Worm (Caenorhabditis elegans): ENCODE data around the gene idpp-11.
A peak's percentile ranks its signal among the peaks of the same experiment; 100 is the strongest.

Gene idpp-11

DNA sequence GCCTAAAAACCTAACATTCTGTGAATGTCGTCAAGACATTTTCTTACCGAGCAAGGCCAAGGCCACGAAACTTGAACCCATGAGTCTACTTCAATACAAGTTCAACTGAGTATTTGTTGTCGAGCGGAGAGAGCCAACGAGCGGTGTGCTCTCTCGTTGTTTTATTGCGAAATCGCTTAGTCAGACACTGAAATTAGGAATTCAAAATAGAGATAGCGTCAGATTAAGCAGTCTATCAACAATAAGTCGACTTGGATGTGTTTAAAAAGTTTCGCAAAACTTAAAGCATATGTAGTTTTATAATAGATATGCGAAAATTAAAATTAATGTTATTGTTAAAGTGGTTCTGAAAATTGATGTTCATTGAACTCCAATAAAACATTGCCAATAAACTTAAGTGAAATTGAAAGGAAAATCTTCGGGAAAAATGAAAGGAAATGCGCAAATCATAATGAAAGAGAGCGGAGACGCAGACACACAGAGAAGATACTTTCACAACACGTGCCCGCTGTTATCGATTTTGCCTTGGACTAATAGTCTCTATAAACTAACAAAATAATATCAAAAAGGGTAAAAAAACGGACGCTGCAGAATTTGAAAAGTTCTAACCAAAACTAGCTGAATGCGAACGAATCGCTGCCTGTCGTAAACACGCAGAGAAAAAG, 48.8 kb upstream of the idpp-11 start, which contains the start of gene ZK154.6 (continued):
- TF ChIP-seq efl-1 (optimal IDR thresholded peaks at IDR 0.05) (peak in 1 of 2 experiments; percentile 18), efl-1 (GFP tag; optimal IDR thresholded peaks at IDR 0.05 in 1 of 2) (peak; percentile 26 to 82), unc-30 (tag; optimal IDR thresholded peaks at IDR 0.05) (no peak), ceh-82 (tag; optimal IDR thresholded peaks at IDR 0.05) (no peak), xbp-1 (tag; optimal IDR thresholded peaks at IDR 0.05) (peak; percentile 37), jun-1 (tag; optimal IDR thresholded peaks at IDR 0.05) (no peak), ces-1 (GFP tag; optimal IDR thresholded peaks at IDR 0.05) (no peak), rnt-1 (tag; optimal IDR thresholded peaks at IDR 0.05) (peak; percentile 20), nhr-84 (tag; optimal IDR thresholded peaks at IDR 0.05) (no peak), snu-23 (GFP tag; optimal IDR thresholded peaks at IDR 0.05) (peak; percentile 61), nhr-19 (GFP tag; conservative IDR thresholded peaks at IDR 0.05) (0 out of 2 replicates have a peak, but pooled peaks have one; percentile 27), lin-14 (GFP tag; optimal IDR thresholded peaks at IDR 0.05) (peak; percentile 66), pag-3 (tag; optimal IDR thresholded peaks at IDR 0.05; ENCODE audit: borderline replicate concordance, insufficient read depth) (no peak), nhr-47 (tag; optimal IDR thresholded peaks at IDR 0.05) (peak; percentile 52), grh-1 (GFP tag; IDR thresholded peaks at IDR 0.05) (no peak), nhr-71 (tag; optimal IDR thresholded peaks at IDR 0.05) (peak; percentile 62), fkh-10 (GFP tag; optimal IDR thresholded peaks at IDR 0.05) (no peak), mep-1 (tag; optimal IDR thresholded peaks at IDR 0.05) (peak; percentile 69), pax-3 (tag; optimal IDR thresholded peaks at IDR 0.05) (no peak), skn-1 (tag; optimal IDR thresholded peaks at IDR 0.05) (no peak), lin-39 (tag; optimal IDR thresholded peaks at IDR 0.05) (no peak), sptf-1 (tag; optimal IDR thresholded peaks at IDR 0.05) (no peak), isw-1 (GFP tag; IDR thresholded peaks at IDR 0.05) (no peak), hlh-17 (GFP tag; optimal IDR thresholded peaks at IDR 0.05; ENCODE audit: borderline replicate concordance) (no peak), alr-1 (tag; optimal IDR thresholded peaks at IDR 0.05; ENCODE audit: borderline replicate concordance) (no peak), F16B12.6 (tag; optimal IDR thresholded peaks at IDR 0.05) (peak; percentile 22), pqm-1 (tag; optimal IDR thresholded peaks at IDR 0.05) (no peak), lir-3 (tag; optimal IDR thresholded peaks at IDR 0.05; ENCODE audit: poor library complexity) (no peak), nhr-76 (tag; optimal IDR thresholded peaks at IDR 0.05) (no peak), vab-15 (tag; optimal IDR thresholded peaks at IDR 0.05) (no peak), ceh-88 (GFP tag; IDR thresholded peaks at IDR 0.05) (no peak), lsy-2 (tag; optimal IDR thresholded peaks at IDR 0.05) (peak in 1 of 2 experiments; percentile 37), lin-35 (GFP tag; optimal IDR thresholded peaks at IDR 0.05) (peak in 1 of 2 experiments; percentile 46), irx-1 (tag; optimal IDR thresholded peaks at IDR 0.05) (peak; percentile 51), hlh-4 (tag; optimal IDR thresholded peaks at IDR 0.05) (no peak), sox-4 (tag; optimal IDR thresholded peaks at IDR 0.05) (no peak)

DNA sequence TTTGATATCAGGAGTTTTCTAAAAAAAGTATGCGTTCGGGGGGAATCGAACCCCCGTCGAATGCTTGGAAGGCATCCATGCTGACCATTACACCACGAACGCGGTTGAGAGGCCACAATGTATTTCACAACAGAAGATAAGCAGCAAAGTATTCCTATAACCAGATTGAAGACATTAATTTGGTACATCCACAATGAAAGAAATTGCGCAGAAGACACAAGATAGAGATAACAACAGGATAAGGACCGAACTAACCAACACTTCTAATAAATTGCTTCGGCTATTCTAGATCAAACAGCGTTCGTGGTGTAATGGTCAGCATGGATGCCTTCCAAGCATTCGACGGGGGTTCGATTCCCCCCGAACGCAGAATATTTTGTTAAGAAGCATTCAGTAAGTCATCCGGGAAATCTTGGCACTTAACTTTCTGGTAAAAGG, 48.0 kb upstream of the idpp-11 start:
- no peak for TF ChIP-seq hlh-17 (GFP tag; optimal IDR thresholded peaks at IDR 0.05; ENCODE audit: borderline replicate concordance)
- no peak for TF ChIP-seq grh-1 (GFP tag; IDR thresholded peaks at IDR 0.05)
- TF ChIP-seq nhr-12 (tag; optimal IDR thresholded peaks at IDR 0.05), result no peak
- peak; percentile 22 for TF ChIP-seq nhr-20 (tag; optimal IDR thresholded peaks at IDR 0.05)
- TF ChIP-seq snu-23 (GFP tag; optimal IDR thresholded peaks at IDR 0.05), result peak; percentile 19
- TF ChIP-seq nhr-76 (tag; optimal IDR thresholded peaks at IDR 0.05), result no peak
- TF ChIP-seq aly-2 (tag; optimal IDR thresholded peaks at IDR 0.05), result no peak
- no peak for TF ChIP-seq C04F5.9 (tag; optimal IDR thresholded peaks at IDR 0.05)
- no peak for TF ChIP-seq F16B12.6 (tag; optimal IDR thresholded peaks at IDR 0.05)
- no peak for TF ChIP-seq pax-3 (tag; optimal IDR thresholded peaks at IDR 0.05)
- peak; percentile 38 for TF ChIP-seq fos-1 (tag; optimal IDR thresholded peaks at IDR 0.05)
- peak in 1 of 2 experiments; percentile 40 for TF ChIP-seq lin-35 (GFP tag; optimal IDR thresholded peaks at IDR 0.05)
- TF ChIP-seq dsc-1 (tag; optimal IDR thresholded peaks at IDR 0.05), result peak; percentile 2
- peak; percentile 48 for TF ChIP-seq C16A3.4 (tag; optimal IDR thresholded peaks at IDR 0.05)
- no peak for TF ChIP-seq Y116A8C.19 (tag; optimal IDR thresholded peaks at IDR 0.05; ENCODE audit: borderline replicate concordance)
- TF ChIP-seq nhr-77 (tag; optimal IDR thresholded peaks at IDR 0.05), result no peak
- no peak for TF ChIP-seq ces-1 (GFP tag; optimal IDR thresholded peaks at IDR 0.05)
- no peak for TF ChIP-seq mab-9 (GFP tag; IDR thresholded peaks at IDR 0.05)
- TF ChIP-seq skn-1 (tag; optimal IDR thresholded peaks at IDR 0.05), result no peak
- no peak for TF ChIP-seq fkh-4 (tag; optimal IDR thresholded peaks at IDR 0.05; ENCODE audit: borderline replicate concordance)
- TF ChIP-seq ets-5 (GFP tag; IDR thresholded peaks at IDR 0.05), result no peak
- no peak for TF ChIP-seq isw-1 (GFP tag; IDR thresholded peaks at IDR 0.05)
- no peak for TF ChIP-seq tbx-2 (tag; optimal IDR thresholded peaks at IDR 0.05)
- TF ChIP-seq unc-98 (GFP tag; IDR thresholded peaks at IDR 0.05), result no peak
- no peak for TF ChIP-seq xbp-1 (tag; optimal IDR thresholded peaks at IDR 0.05)
- no peak for TF ChIP-seq zag-1 (tag; optimal IDR thresholded peaks at IDR 0.05)
